Worm (Caenorhabditis elegans): ENCODE measurements around the gene gcy-13.

Gene gcy-13

DNA sequence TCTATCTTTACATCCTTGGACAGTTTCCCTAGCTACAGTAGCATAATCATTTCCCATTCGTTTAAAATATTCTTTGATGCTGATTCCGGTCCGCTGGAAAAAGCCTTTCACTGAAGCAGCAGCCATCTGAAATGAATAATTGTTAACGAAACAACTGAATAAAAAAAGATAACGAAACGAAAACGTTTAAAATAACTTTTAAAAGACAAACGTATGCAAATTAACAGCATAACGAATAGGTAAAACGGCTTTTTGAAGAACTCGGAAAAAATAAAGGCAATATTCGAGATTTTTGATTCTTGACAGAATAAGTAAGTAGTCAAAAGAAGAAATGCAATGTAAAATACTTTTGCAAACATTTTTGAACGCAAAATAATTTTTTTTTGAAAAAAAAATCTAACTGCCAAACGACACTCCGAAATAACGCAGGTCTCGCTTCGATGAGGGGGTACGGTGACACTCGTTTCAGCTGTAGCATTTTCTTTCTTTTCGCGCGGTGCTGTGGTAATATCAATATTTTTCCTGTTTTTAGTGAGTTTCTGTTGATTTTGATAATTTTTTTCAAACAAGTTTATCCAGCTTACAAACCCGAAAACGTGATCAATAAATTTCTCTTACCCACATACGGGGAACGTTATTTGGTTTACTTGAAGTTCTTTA lies 51.3 kb downstream of the gcy-13 start, which contains the start of the genes R04F11.5 and R04F11.2 (continued):
- TF ChIP-seq nhr-28 (tag; optimal IDR thresholded peaks at IDR 0.05) = no peak

DNA sequence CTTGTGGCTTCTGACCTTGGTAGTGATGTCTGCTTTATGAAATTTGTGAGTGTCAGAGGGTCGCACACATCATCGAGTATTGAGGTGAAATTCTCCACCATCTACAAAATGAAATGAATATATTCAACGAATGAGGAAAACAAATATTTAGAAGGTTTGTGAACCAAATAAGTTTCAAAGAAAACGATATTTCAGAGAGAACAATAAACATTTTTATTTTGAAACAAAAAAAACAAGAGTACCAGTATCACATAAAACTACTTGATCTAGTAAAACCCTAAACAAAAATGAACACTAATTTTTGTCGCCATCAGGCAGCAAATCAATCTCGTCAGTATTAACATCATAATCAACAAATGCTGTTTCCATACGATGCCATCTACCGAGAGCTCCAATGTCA lies 52.3 kb downstream of the gcy-13 start, which contains the start of gene R04F11.3:
R04F11.3 (minus strand) TSS at position 101 of the 400 bp plus-strand sequence.
- TF ChIP-seq snpc-4 (tag; optimal IDR thresholded peaks at IDR 0.05) (no peak), fkh-10 (GFP tag; optimal IDR thresholded peaks at IDR 0.05) (no peak), pha-4 (tag; optimal IDR thresholded peaks at IDR 0.05) (no peak), fos-1 (tag; optimal IDR thresholded peaks at IDR 0.05) (no peak), egl-27 (tag; optimal IDR thresholded peaks at IDR 0.05) (no peak), ztf-11 (tag; optimal IDR thresholded peaks at IDR 0.05) (no peak), ztf-4 (tag; optimal IDR thresholded peaks at IDR 0.05) (no peak), tbx-2 (tag; optimal IDR thresholded peaks at IDR 0.05) (no peak), unc-62 (GFP tag; optimal IDR thresholded peaks at IDR 0.05) (no peak), unc-39 (tag; optimal IDR thresholded peaks at IDR 0.05) (no peak), nhr-23 (tag; optimal IDR thresholded peaks at IDR 0.05) (no peak), nhr-67 (tag; optimal IDR thresholded peaks at IDR 0.05) (no peak), nhr-28 (tag; optimal IDR thresholded peaks at IDR 0.05) (no peak), aly-2 (tag; optimal IDR thresholded peaks at IDR 0.05) (no peak), eor-1 (tag; optimal IDR thresholded peaks at IDR 0.05) (no peak), lsy-12 (tag; optimal IDR thresholded peaks at IDR 0.05) (no peak), nhr-237 (tag; optimal IDR thresholded peaks at IDR 0.05) (no peak), nhr-77 (tag; optimal IDR thresholded peaks at IDR 0.05) (no peak), fkh-2 (tag; optimal IDR thresholded peaks at IDR 0.05) (no peak), ZK546.5 (tag; optimal IDR thresholded peaks at IDR 0.05) (no peak)

- no peak for TF ChIP-seq nhr-28 (tag; optimal IDR thresholded peaks at IDR 0.05)
- TF ChIP-seq elt-3 (tag; optimal IDR thresholded peaks at IDR 0.05) = no peak
- no peak for TF ChIP-seq egl-5 (tag; optimal IDR thresholded peaks at IDR 0.05)
- no peak for TF ChIP-seq R02D3.7 (tag; optimal IDR thresholded peaks at IDR 0.05)
- TF ChIP-seq jun-1 (tag; optimal IDR thresholded peaks at IDR 0.05) = no peak
- TF ChIP-seq ama-1 (optimal IDR thresholded peaks at IDR 0.05) = no peak
- no peak for TF ChIP-seq ceh-16 (tag; optimal IDR thresholded peaks at IDR 0.05)
- no peak for TF ChIP-seq nhr-25 (tag; optimal IDR thresholded peaks at IDR 0.05)
- TF ChIP-seq nhr-23 (tag; optimal IDR thresholded peaks at IDR 0.05) = no peak
These were observed 53.3 kb downstream of the gcy-13 start for ce11 chrV:12316076-12316475.

DNA sequence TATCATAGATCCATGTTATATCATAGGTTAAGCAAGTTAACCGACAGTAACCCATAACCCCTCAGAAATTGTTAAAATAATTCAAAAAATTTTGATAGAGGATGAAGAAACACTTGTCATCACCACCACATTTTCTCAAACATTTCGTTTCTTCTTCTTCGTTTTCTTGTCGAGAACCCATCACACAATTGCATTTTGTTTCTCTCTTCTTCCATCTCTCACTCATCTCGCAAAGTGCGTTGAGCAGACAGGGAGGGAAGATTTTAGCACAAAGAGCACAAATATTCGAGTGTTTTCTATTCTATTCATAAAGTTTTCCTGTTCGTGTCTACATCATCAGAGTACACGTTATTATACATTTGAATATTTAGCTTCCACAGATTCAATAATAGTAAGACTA lies 54.9 kb downstream of the gcy-13 start:
- TF ChIP-seq fkh-10 (GFP tag; optimal IDR thresholded peaks at IDR 0.05) = peak; percentile 39
- no peak for TF ChIP-seq egl-27 (tag; optimal IDR thresholded peaks at IDR 0.05)
- no peak for TF ChIP-seq jun-1 (tag; optimal IDR thresholded peaks at IDR 0.05)
- peak; percentile 8 for TF ChIP-seq nfya-1 (tag; optimal IDR thresholded peaks at IDR 0.05; ENCODE audit: insufficient read depth)
- TF ChIP-seq pha-4 (tag; optimal IDR thresholded peaks at IDR 0.05) = no peak
- TF ChIP-seq zag-1 (tag; optimal IDR thresholded peaks at IDR 0.05) = no peak
